Worm (Caenorhabditis elegans) whole organism, early embryonic: Measurements from ENCODE around the gene ugt-15.

Source experiments
- F13C5.2 ChIP-seq: sonication (generic microtip); optimal IDR thresholded peaks from 2 replicates; lab custom pipeline; 2017; ENCODE audit warnings: mild to moderate bottlenecking, missing genetic modification characterization, inconsistent platforms, missing compliant biosample characterization
- aly-1 ChIP-seq: sonication (generic microtip); optimal IDR thresholded peaks from 2 replicates; lab custom pipeline; 2016; ENCODE audit warnings: missing genetic modification characterization, missing compliant biosample characterization
- ama-1 ChIP-seq: fragments of 150-350 bp; optimal IDR thresholded peaks from 2 replicates; lab custom pipeline; 2014
- ets-7 ChIP-seq: sonication (generic microtip); optimal IDR thresholded peaks from 2 replicates; lab custom pipeline; 2016; ENCODE audit warnings: missing genotype, missing genetic modification characterization, missing compliant biosample characterization
- flt-1 ChIP-seq: fragments of 200-800 bp; sonication (Bioruptor generic); IDR thresholded peaks from 2 replicates; pipeline ENCODE4 v1.3.6; 2022; ENCODE audit warnings: missing genetic modification characterization, missing compliant biosample characterization
- hmbx-1 ChIP-seq: sonication (generic microtip); optimal IDR thresholded peaks from 2 replicates; lab custom pipeline; 2016; ENCODE audit warnings: mild to moderate bottlenecking, missing genetic modification characterization, missing compliant biosample characterization
- hmg-4 ChIP-seq: fragments of 200-800 bp; sonication (Bioruptor generic); optimal IDR thresholded peaks from 2 replicates; lab custom pipeline; 2018; ENCODE audit warnings: mild to moderate bottlenecking, missing genetic modification characterization, missing compliant biosample characterization
- sea-1 ChIP-seq: fragments of 200-800 bp; sonication (Bioruptor generic); conservative IDR thresholded peaks from 2 replicates; pipeline ENCODE4 v1.3.6; 2022; ENCODE audit warnings: missing genetic modification characterization, missing compliant biosample characterization
- tbx-11 ChIP-seq: fragments of 200-800 bp; sonication (Bioruptor generic); IDR thresholded peaks from 2 replicates; pipeline ENCODE4 v1.3.6; 2022; ENCODE audit warnings: missing genetic modification characterization, missing compliant biosample characterization
- tra-4 ChIP-seq: sonication (generic microtip); optimal IDR thresholded peaks from 2 replicates; lab custom pipeline; 2017; ENCODE audit warnings: missing genetic modification characterization, missing compliant biosample characterization

ce11 chrV:12875850-12876249 is 48.5 kb downstream of the ugt-15 start:
- no peak for TF ChIP-seq ets-7
- no peak for TF ChIP-seq hmg-4 (GFP tag; lab: Kevin White, UChicago)
- TF ChIP-seq hmbx-1 (tag; lab: Kevin White, UChicago) = no peak
- no peak for TF ChIP-seq sea-1
- no peak for TF ChIP-seq aly-1 (tag; lab: Kevin White, UChicago)
- TF ChIP-seq F13C5.2 (tag; lab: Kevin White, UChicago) = no peak
- TF ChIP-seq tbx-11 = no peak
- TF ChIP-seq ama-1 (lab: Kevin White, UChicago) = no peak
- TF ChIP-seq flt-1 (GFP tag; lab: Robert Waterston, UW) = no peak
- no peak for TF ChIP-seq tra-4 (tag; lab: Kevin White, UChicago)
